Worm (Caenorhabditis elegans): Measurements from ENCODE around the gene jmjd-3.1.

ce11 chrX:8527950-8528349 lies 42.9 kb upstream of the jmjd-3.1 start, which contains the start of gene flp-5:
- TF ChIP-seq tbx-11 (GFP tag; IDR thresholded peaks at IDR 0.05): no peak
- TF ChIP-seq tra-4 (tag; optimal IDR thresholded peaks at IDR 0.05): no peak
- no peak for TF ChIP-seq ets-7 (tag; optimal IDR thresholded peaks at IDR 0.05)
- no peak for TF ChIP-seq pes-1 (GFP tag; IDR thresholded peaks at IDR 0.05)
- TF ChIP-seq ceh-13 (GFP tag; optimal IDR thresholded peaks at IDR 0.05): no peak
- TF ChIP-seq scrt-1 (GFP tag; IDR thresholded peaks at IDR 0.05): no peak
- TF ChIP-seq ama-1 (optimal IDR thresholded peaks at IDR 0.05): no peak
- TF ChIP-seq hmbx-1 (tag; optimal IDR thresholded peaks at IDR 0.05): no peak
- no peak for TF ChIP-seq hnd-1 (tag; optimal IDR thresholded peaks at IDR 0.05)

Measured in whole organism, early embryonic.